Worm (Caenorhabditis elegans) whole organism, young adult: ENCODE measurements around the gene cwf-19L1.
A peak's percentile ranks its signal among the peaks of the same experiment; 100 is the strongest.

ENCODE experiments used
- B0019.2 ChIP-seq: fragments of 200-800 bp; sonication (Bioruptor generic); conservative IDR thresholded peaks from 2 replicates; pipeline ENCODE4 v1.3.6; 2022; ENCODE audit warnings: missing genetic modification reagents, missing genetic modification characterization, missing compliant biosample characterization
- B0261.1 ChIP-seq: sonication (generic microtip); optimal IDR thresholded peaks from 2 replicates; lab custom pipeline; 2016; ENCODE audit warnings: mild to moderate bottlenecking, missing genetic modification characterization, moderate library complexity, missing compliant biosample characterization
- C17E4.6 ChIP-seq: fragments of 200-800 bp; sonication (Bioruptor generic); IDR thresholded peaks from 2 replicates; pipeline ENCODE4 v1.3.6; 2022; ENCODE audit warnings: missing genetic modification reagents, missing genetic modification characterization, missing compliant biosample characterization
- F22D6.2 ChIP-seq: sonication (generic microtip); optimal IDR thresholded peaks from 2 replicates; lab custom pipeline; 2016; ENCODE audit warnings: mild to moderate bottlenecking, missing genetic modification characterization, missing compliant biosample characterization
- F23B12.7 ChIP-seq: sonication (generic microtip); optimal IDR thresholded peaks from 2 replicates; lab custom pipeline; 2017; ENCODE audit warnings: missing genetic modification characterization, mild to moderate bottlenecking, missing compliant biosample characterization, antibody characterized with exemption, moderate library complexity; ENCODE audit not compliant: insufficient read depth
- F39B2.1 ChIP-seq: fragments of 200-800 bp; sonication (Bioruptor generic); IDR thresholded peaks from 2 replicates; pipeline ENCODE4 v1.3.6; 2022; ENCODE audit warnings: missing genetic modification reagents, missing genetic modification characterization, missing compliant biosample characterization
- F49E8.2 ChIP-seq: sonication (generic microtip); optimal IDR thresholded peaks from 3 replicates; lab custom pipeline; 2017; ENCODE audit warnings: missing genetic modification characterization, mild to moderate bottlenecking, missing compliant biosample characterization, antibody characterized with exemption, moderate library complexity; ENCODE audit not compliant: insufficient read depth
- F52B5.7 ChIP-seq: sonication (generic microtip); optimal IDR thresholded peaks from 2 replicates; lab custom pipeline; 2016; ENCODE audit warnings: mild to moderate bottlenecking, missing genetic modification characterization, missing compliant biosample characterization
- K12H6.12 ChIP-seq: fragments of 200-800 bp; sonication (Bioruptor generic); optimal IDR thresholded peaks from 2 replicates; lab custom pipeline; 2018; ENCODE audit warnings: mild to moderate bottlenecking, missing genetic modification characterization, missing compliant biosample characterization
- Y67H2A.10 ChIP-seq: fragments of 200-800 bp; sonication (Bioruptor generic); conservative IDR thresholded peaks from 2 replicates; pipeline ENCODE4 v1.3.6; 2022; ENCODE audit warnings: missing genetic modification reagents, missing genetic modification characterization, missing compliant biosample characterization
- Y95B8A.8 ChIP-seq: fragments of 200-800 bp; sonication (Bioruptor generic); IDR thresholded peaks from 2 replicates; pipeline ENCODE4 v1.3.6; 2022; ENCODE audit warnings: missing genetic modification reagents, missing genetic modification characterization, missing compliant biosample characterization
- ZK185.1 ChIP-seq: sonication (generic microtip); optimal IDR thresholded peaks from 2 replicates; lab custom pipeline; 2016; ENCODE audit warnings: mild to moderate bottlenecking, missing genetic modification characterization, missing compliant biosample characterization; ENCODE audit not compliant: poor library complexity, severe bottlenecking
- akir-1 ChIP-seq: fragments of 200-800 bp; sonication (Bioruptor generic); optimal IDR thresholded peaks from 2 replicates; lab custom pipeline; 2018; ENCODE audit warnings: mild to moderate bottlenecking, missing genetic modification characterization, moderate library complexity, missing compliant biosample characterization
- ama-1 ChIP-seq, 3 experiments: fragments of 150-350 bp in 1 of 3; sonication (generic microtip) in 2 of 3; optimal IDR thresholded peaks; 2 replicates each; lab custom pipeline; 2014 to 2018; ENCODE audit warnings: missing biosample characterization in 2 of 3, missing genetic modification characterization in 2 of 3, missing genetic modification reagents in 2 of 3
- atf-7 ChIP-seq: sonication (generic microtip); optimal IDR thresholded peaks from 2 replicates; lab custom pipeline; 2017; ENCODE audit warnings: mild to moderate bottlenecking, missing genetic modification characterization, missing compliant biosample characterization
- attf-3 ChIP-seq: fragments of 200-800 bp; sonication (Bioruptor generic); conservative IDR thresholded peaks from 2 replicates; pipeline ENCODE4 v1.3.6; 2022; ENCODE audit warnings: missing genetic modification reagents, missing genetic modification characterization, missing compliant biosample characterization
- attf-6 ChIP-seq: fragments of 200-800 bp; sonication (Bioruptor generic); IDR thresholded peaks from 2 replicates; pipeline ENCODE4 v1.3.6; 2022; ENCODE audit warnings: missing genetic modification reagents, missing genetic modification characterization, missing compliant biosample characterization
- bed-1 ChIP-seq: fragments of 200-800 bp; sonication (Bioruptor generic); IDR thresholded peaks from 2 replicates; pipeline ENCODE4 v1.3.6; 2022; ENCODE audit warnings: missing genetic modification reagents, missing genetic modification characterization, missing compliant biosample characterization
- bed-2 ChIP-seq: fragments of 200-800 bp; sonication (Bioruptor generic); IDR thresholded peaks from 2 replicates; pipeline ENCODE4 v1.3.6; 2022; ENCODE audit warnings: missing genetic modification reagents, missing genetic modification characterization, missing compliant biosample characterization
- ceh-100 ChIP-seq: fragments of 200-800 bp; sonication (Bioruptor generic); IDR thresholded peaks from 2 replicates; pipeline ENCODE4 v1.3.6; 2022; ENCODE audit warnings: missing genetic modification reagents, missing genetic modification characterization, missing compliant biosample characterization
- ceh-58 ChIP-seq: fragments of 200-800 bp; sonication (Bioruptor generic); IDR thresholded peaks from 2 replicates; pipeline ENCODE4 v1.3.6; 2022; ENCODE audit warnings: missing genetic modification characterization, missing compliant biosample characterization
- dpl-1 ChIP-seq: fragments of 150-350 bp; optimal IDR thresholded peaks from 2 replicates; lab custom pipeline; 2014; ENCODE audit warnings: missing biosample characterization, missing genetic modification reagents, missing genetic modification characterization
- ets-4 ChIP-seq: fragments of 200-800 bp; sonication (Bioruptor generic); optimal IDR thresholded peaks from 2 replicates; lab custom pipeline; 2018; ENCODE audit warnings: mild to moderate bottlenecking, missing genetic modification characterization, missing compliant biosample characterization
- fkh-3 ChIP-seq: sonication (generic microtip); optimal IDR thresholded peaks from 2 replicates; lab custom pipeline; 2016; ENCODE audit warnings: mild to moderate bottlenecking, missing genetic modification characterization, missing compliant biosample characterization
- hrde-1 ChIP-seq: sonication (generic microtip); optimal IDR thresholded peaks from 2 replicates; lab custom pipeline; 2016; ENCODE audit warnings: missing genetic modification characterization, mild to moderate bottlenecking, missing compliant biosample characterization, moderate library complexity, missing genotype, missing genetic modification reagents, borderline replicate concordance
- let-526 ChIP-seq: fragments of 200-800 bp; sonication (Bioruptor generic); IDR thresholded peaks from 2 replicates; pipeline ENCODE4 v1.3.6; 2022; ENCODE audit warnings: missing genetic modification reagents, missing genetic modification characterization, missing compliant biosample characterization
- lin-35 ChIP-seq, 3 experiments: fragments of 150-350 bp in 2 of 3; sonication (generic microtip) in 1 of 3; optimal IDR thresholded peaks; 2 replicates each; lab custom pipeline; 2014 to 2018; ENCODE audit warnings: missing biosample characterization in 3 of 3, missing genetic modification characterization in 3 of 3, missing genetic modification reagents in 3 of 3
- lin-54 ChIP-seq: fragments of 200-800 bp; sonication (Bioruptor generic); optimal IDR thresholded peaks from 2 replicates; lab custom pipeline; 2018; ENCODE audit warnings: mild to moderate bottlenecking, missing genetic modification characterization, missing compliant biosample characterization
- lir-1 ChIP-seq: fragments of 200-800 bp; sonication (Bioruptor generic); conservative IDR thresholded peaks from 2 replicates; pipeline ENCODE4 v1.3.6; 2022; ENCODE audit warnings: missing genetic modification reagents, missing genetic modification characterization, missing compliant biosample characterization
- mcd-1 ChIP-seq: fragments of 200-800 bp; sonication (Bioruptor generic); IDR thresholded peaks from 2 replicates; pipeline ENCODE4 v1.3.6; 2022; ENCODE audit warnings: missing genetic modification reagents, missing genetic modification characterization, missing compliant biosample characterization
- mes-4 ChIP-seq: sonication (generic microtip); optimal IDR thresholded peaks from 2 replicates; lab custom pipeline; 2016; ENCODE audit warnings: missing genotype, missing genetic modification characterization, missing compliant biosample characterization
- mxl-1 ChIP-seq: sonication (generic microtip); optimal IDR thresholded peaks from 2 replicates; lab custom pipeline; 2016; ENCODE audit warnings: missing genetic modification characterization, missing compliant biosample characterization
- nfya-1 ChIP-seq: sonication (generic microtip); optimal IDR thresholded peaks from 2 replicates; lab custom pipeline; 2017; ENCODE audit warnings: antibody characterized with exemption, missing compliant biosample characterization, missing genetic modification characterization, borderline replicate concordance; ENCODE audit not compliant: insufficient read depth
- nfyb-1 ChIP-seq: fragments of 200-800 bp; sonication (Bioruptor generic); IDR thresholded peaks from 2 replicates; pipeline ENCODE4 v1.3.6; 2022; ENCODE audit warnings: missing genetic modification reagents, missing genetic modification characterization, missing compliant biosample characterization
- nhr-27 ChIP-seq: fragments of 200-800 bp; sonication (Bioruptor generic); optimal IDR thresholded peaks from 2 replicates; lab custom pipeline; 2018; ENCODE audit warnings: mild to moderate bottlenecking, missing genetic modification characterization, moderate library complexity, missing compliant biosample characterization
- repo-1 ChIP-seq: sonication (generic microtip); optimal IDR thresholded peaks from 2 replicates; lab custom pipeline; 2017; ENCODE audit warnings: mild to moderate bottlenecking, missing genetic modification characterization, missing compliant biosample characterization
- rpc-1 ChIP-seq, 2 experiments: fragments of 150-350 bp in 1 of 2; sonication (generic microtip) in 1 of 2; optimal IDR thresholded peaks; 2 replicates each; lab custom pipeline; 2014 to 2018; ENCODE audit warnings: missing biosample characterization in 1 of 2, missing genetic modification characterization in 1 of 2, missing genetic modification reagents in 1 of 2, missing genotype in 1 of 2
- sdz-38 ChIP-seq: sonication (generic microtip); optimal IDR thresholded peaks from 2 replicates; lab custom pipeline; 2016; ENCODE audit warnings: missing genotype, missing genetic modification characterization, missing compliant biosample characterization
- tbp1 ChIP-seq: fragments of 200-800 bp; sonication (Bioruptor generic); optimal IDR thresholded peaks from 2 replicates; lab custom pipeline; 2018; ENCODE audit warnings: mild to moderate bottlenecking, missing genetic modification characterization, missing compliant biosample characterization
- unc-62 ChIP-seq: fragments of 150-350 bp; optimal IDR thresholded peaks from 2 replicates; lab custom pipeline; 2014; ENCODE audit warnings: missing biosample characterization, missing genetic modification reagents, missing genetic modification characterization
- zfh-2 ChIP-seq: fragments of 200-800 bp; sonication (Bioruptor generic); conservative IDR thresholded peaks from 2 replicates; pipeline ENCODE4 v1.3.6; 2022; ENCODE audit warnings: missing genetic modification reagents, missing genetic modification characterization, missing compliant biosample characterization
- ztf-22 ChIP-seq: fragments of 200-800 bp; sonication (Bioruptor generic); optimal IDR thresholded peaks from 2 replicates; lab custom pipeline; 2018; ENCODE audit warnings: mild to moderate bottlenecking, missing genetic modification characterization, moderate library complexity, missing compliant biosample characterization
- ztf-25 ChIP-seq: fragments of 200-800 bp; sonication (Bioruptor generic); IDR thresholded peaks from 2 replicates; pipeline ENCODE4 v1.3.6; 2022; ENCODE audit warnings: missing genetic modification reagents, missing genetic modification characterization, missing compliant biosample characterization
- ztf-28 ChIP-seq: fragments of 200-800 bp; sonication (Bioruptor generic); IDR thresholded peaks from 2 replicates; pipeline ENCODE4 v1.3.6; 2022; ENCODE audit warnings: missing genetic modification reagents, missing genetic modification characterization, missing compliant biosample characterization
- ztf-3 ChIP-seq: fragments of 200-800 bp; sonication (Bioruptor generic); optimal IDR thresholded peaks from 2 replicates; lab custom pipeline; 2018; ENCODE audit warnings: mild to moderate bottlenecking, missing genetic modification characterization, missing compliant biosample characterization

Gene cwf-19L1

DNA sequence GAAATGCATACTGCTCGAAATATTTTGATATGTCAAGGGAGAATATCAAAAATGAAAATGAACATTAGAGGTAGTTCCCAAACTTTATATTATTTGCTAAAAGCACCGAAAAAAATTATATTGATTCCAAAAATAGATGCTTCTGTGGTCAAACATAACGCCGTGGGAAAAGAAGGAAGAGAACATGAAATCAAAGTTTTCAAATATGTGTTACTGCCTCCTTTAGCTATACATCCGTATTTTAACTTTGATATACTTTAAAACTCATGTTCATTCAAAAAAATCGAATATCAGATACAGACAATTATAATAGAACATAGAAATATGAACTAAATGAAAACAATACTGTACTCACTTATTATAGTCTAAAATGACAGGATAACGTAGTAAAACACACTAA, 4.2 kb upstream of the cwf-19L1 start, which contains the start of gene Y38A10A.11:
Gene Y38A10A.11, minus strand, starts transcription at position 101 of the 400 bp plus-strand sequence.
- no peak for TF ChIP-seq let-526 (GFP tag; lab: Robert Waterston, UW)
- no peak for TF ChIP-seq hrde-1 (tag; lab: Kevin White, UChicago)
- TF ChIP-seq tbp1: no peak
- TF ChIP-seq ceh-100: no peak
- no peak for TF ChIP-seq dpl-1 (GFP tag; lab: Kevin White, UChicago)
- TF ChIP-seq F23B12.7 (tag; lab: Kevin White, UChicago): no peak
- no peak for TF ChIP-seq mes-4 (tag; lab: Kevin White, UChicago)
- no peak for TF ChIP-seq F52B5.7 (tag; lab: Kevin White, UChicago)
- no peak for TF ChIP-seq ztf-22 (GFP tag; lab: Kevin White, UChicago)
- no peak for TF ChIP-seq repo-1
- TF ChIP-seq atf-7: no peak
- no peak for TF ChIP-seq rpc-1 (optimal IDR thresholded peaks at IDR 0.05; lab: Kevin White, UChicago)
- no peak for TF ChIP-seq rpc-1 (tag; optimal IDR thresholded peaks at IDR 0.05; lab: Kevin White, UChicago)
- TF ChIP-seq nhr-27 (tag; lab: Kevin White, UChicago): no peak
- TF ChIP-seq sdz-38: no peak
- TF ChIP-seq ceh-58 (GFP tag; lab: Robert Waterston, UW): no peak
- no peak for TF ChIP-seq mcd-1 (GFP tag; lab: Robert Waterston, UW)
- TF ChIP-seq F39B2.1 (GFP tag; lab: Robert Waterston, UW): no peak
- no peak for TF ChIP-seq unc-62 (GFP tag; lab: Kevin White, UChicago)
- no peak for TF ChIP-seq B0261.1 (tag; lab: Kevin White, UChicago)

DNA sequence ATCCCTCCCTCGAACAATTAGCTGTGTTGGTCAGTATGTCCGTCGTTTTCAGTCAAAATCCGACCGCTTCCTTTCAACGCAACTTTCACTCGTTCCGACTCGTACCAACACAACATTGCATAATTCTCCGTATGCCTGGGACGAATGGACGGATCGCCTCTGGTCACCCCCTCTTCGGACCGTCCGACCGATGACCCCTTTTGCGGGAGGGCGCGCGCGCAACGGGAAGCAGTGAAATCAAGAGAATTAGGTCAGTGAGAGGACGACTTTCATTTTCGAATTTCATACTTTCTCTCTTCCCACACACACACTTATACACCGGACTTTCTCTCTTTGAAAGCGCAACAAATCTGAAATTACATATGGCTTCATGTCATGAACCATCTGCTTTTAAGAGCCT, 2.3 kb upstream of the cwf-19L1 start, which contains the start of gene atf-8:
Gene atf-8, plus strand, starts transcription at position 234 of the 400 bp plus-strand sequence.
- TF ChIP-seq dpl-1 (GFP tag; lab: Kevin White, UChicago) (no peak), sdz-38 (no peak), attf-6 (GFP tag; lab: Robert Waterston, UW) (no peak), zfh-2 (peak; percentile 66)

DNA sequence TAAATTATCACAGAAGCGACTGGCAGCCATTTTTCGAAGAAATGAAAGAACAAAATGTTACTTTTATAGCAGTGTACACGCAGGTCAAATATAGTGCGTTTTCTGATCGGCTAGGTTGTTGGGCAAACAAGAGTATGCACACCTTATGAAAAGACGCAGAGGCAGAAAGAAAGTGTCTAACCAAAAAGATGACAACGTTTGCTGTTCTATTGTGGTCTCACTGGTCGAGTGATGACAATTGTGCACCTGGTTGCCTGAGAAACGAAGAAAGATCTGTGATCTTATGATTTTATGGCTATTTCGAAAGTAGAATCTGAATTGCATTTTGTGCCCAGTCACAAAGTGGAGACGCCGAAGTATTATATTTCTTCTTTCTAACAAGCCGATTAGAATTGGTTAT, 2.9 kb downstream of the cwf-19L1 start, which contains the start of gene F17A9.4:
Gene F17A9.4, minus strand, starts transcription at position 97 of the 400 bp plus-strand sequence.
- TF ChIP-seq F23B12.7 (tag; lab: Kevin White, UChicago): no peak
- no peak for TF ChIP-seq ets-4 (GFP tag; lab: Kevin White, UChicago)
- TF ChIP-seq ztf-22 (GFP tag; lab: Kevin White, UChicago): no peak
- no peak for TF ChIP-seq K12H6.12
- no peak for TF ChIP-seq lin-35 (GFP tag; optimal IDR thresholded peaks at IDR 0.05; lab: Kevin White, UChicago)
- TF ChIP-seq attf-3 (GFP tag; lab: Robert Waterston, UW): no peak
- no peak for TF ChIP-seq F49E8.2 (tag; lab: Kevin White, UChicago)
- TF ChIP-seq fkh-3 (tag; lab: Kevin White, UChicago): no peak
- TF ChIP-seq nfya-1 (tag; lab: Kevin White, UChicago): no peak
- peak; percentile 38 for TF ChIP-seq tbp1
- no peak for TF ChIP-seq C17E4.6 (GFP tag; lab: Robert Waterston, UW)
- TF ChIP-seq ztf-3 (GFP tag; lab: Kevin White, UChicago): no peak
- TF ChIP-seq F22D6.2 (tag; lab: Kevin White, UChicago): no peak
- TF ChIP-seq bed-2 (GFP tag; lab: Robert Waterston, UW): no peak
- peak; percentile 64 for TF ChIP-seq nfyb-1
- TF ChIP-seq nhr-27 (tag; lab: Kevin White, UChicago): no peak
- no peak for TF ChIP-seq lir-1 (GFP tag; lab: Robert Waterston, UW)
- TF ChIP-seq ama-1 (optimal IDR thresholded peaks at IDR 0.05; lab: Kevin White, UChicago): no peak
- TF ChIP-seq ama-1 (GFP tag; optimal IDR thresholded peaks at IDR 0.05; lab: Kevin White, UChicago): no peak
- TF ChIP-seq lin-54 (GFP tag; lab: Kevin White, UChicago): no peak
- no peak for TF ChIP-seq akir-1 (GFP tag; lab: Kevin White, UChicago)
- no peak for TF ChIP-seq ZK185.1 (tag; lab: Kevin White, UChicago)
- no peak for TF ChIP-seq Y67H2A.10 (GFP tag; lab: Robert Waterston, UW)
- TF ChIP-seq mxl-1 (tag; lab: Kevin White, UChicago): no peak
- no peak for TF ChIP-seq ztf-25
- no peak for TF ChIP-seq ztf-28 (GFP tag; lab: Robert Waterston, UW)
- no peak for TF ChIP-seq ceh-100
- TF ChIP-seq Y95B8A.8 (GFP tag; lab: Robert Waterston, UW): no peak
- no peak for TF ChIP-seq B0019.2 (GFP tag; lab: Robert Waterston, UW)
- TF ChIP-seq bed-1 (GFP tag; lab: Robert Waterston, UW): no peak
